Worm (Caenorhabditis elegans) whole organism, early embryonic: ENCODE measurements around the gene hir-1.

ENCODE experiments used
- B0310.2 ChIP-seq: sonication (generic microtip); optimal IDR thresholded peaks from 2 replicates; lab custom pipeline; 2016; ENCODE audit warnings: mild to moderate bottlenecking, missing genetic modification characterization, missing compliant biosample characterization
- F13C5.2 ChIP-seq: sonication (generic microtip); optimal IDR thresholded peaks from 2 replicates; lab custom pipeline; 2017; ENCODE audit warnings: mild to moderate bottlenecking, missing genetic modification characterization, inconsistent platforms, missing compliant biosample characterization
- aly-1 ChIP-seq: sonication (generic microtip); optimal IDR thresholded peaks from 2 replicates; lab custom pipeline; 2016; ENCODE audit warnings: missing genetic modification characterization, missing compliant biosample characterization
- ama-1 ChIP-seq: fragments of 150-350 bp; optimal IDR thresholded peaks from 2 replicates; lab custom pipeline; 2014
- ceh-13 ChIP-seq: fragments of 200-800 bp; sonication (Bioruptor generic); optimal IDR thresholded peaks from 2 replicates; lab custom pipeline; 2018; ENCODE audit warnings: mild to moderate bottlenecking, missing genetic modification characterization, missing compliant biosample characterization
- ceh-36 ChIP-seq: sonication (generic microtip); optimal IDR thresholded peaks from 2 replicates; lab custom pipeline; 2016; ENCODE audit warnings: missing genetic modification characterization, inconsistent platforms, missing compliant biosample characterization
- ets-7 ChIP-seq: sonication (generic microtip); optimal IDR thresholded peaks from 2 replicates; lab custom pipeline; 2016; ENCODE audit warnings: missing genotype, missing genetic modification characterization, missing compliant biosample characterization
- flt-1 ChIP-seq: fragments of 200-800 bp; sonication (Bioruptor generic); IDR thresholded peaks from 2 replicates; pipeline ENCODE4 v1.3.6; 2022; ENCODE audit warnings: missing genetic modification characterization, missing compliant biosample characterization
- hmbx-1 ChIP-seq: sonication (generic microtip); optimal IDR thresholded peaks from 2 replicates; lab custom pipeline; 2016; ENCODE audit warnings: mild to moderate bottlenecking, missing genetic modification characterization, missing compliant biosample characterization
- hmg-4 ChIP-seq: fragments of 200-800 bp; sonication (Bioruptor generic); optimal IDR thresholded peaks from 2 replicates; lab custom pipeline; 2018; ENCODE audit warnings: mild to moderate bottlenecking, missing genetic modification characterization, missing compliant biosample characterization
- hnd-1 ChIP-seq: sonication (generic microtip); optimal IDR thresholded peaks from 2 replicates; lab custom pipeline; 2016; ENCODE audit warnings: missing genetic modification characterization, missing compliant biosample characterization
- pes-1 ChIP-seq: fragments of 200-800 bp; sonication (Bioruptor generic); IDR thresholded peaks from 2 replicates; pipeline ENCODE4 v1.3.6; 2022; ENCODE audit warnings: missing genetic modification reagents, missing genetic modification characterization, missing compliant biosample characterization
- scrt-1 ChIP-seq: fragments of 200-800 bp; sonication (Bioruptor generic); IDR thresholded peaks from 2 replicates; pipeline ENCODE4 v1.3.6; 2022; ENCODE audit warnings: missing genetic modification characterization, missing compliant biosample characterization
- sea-1 ChIP-seq: fragments of 200-800 bp; sonication (Bioruptor generic); conservative IDR thresholded peaks from 2 replicates; pipeline ENCODE4 v1.3.6; 2022; ENCODE audit warnings: missing genetic modification characterization, missing compliant biosample characterization
- tbx-11 ChIP-seq: fragments of 200-800 bp; sonication (Bioruptor generic); IDR thresholded peaks from 2 replicates; pipeline ENCODE4 v1.3.6; 2022; ENCODE audit warnings: missing genetic modification characterization, missing compliant biosample characterization
- tbx-37 ChIP-seq: fragments of 200-800 bp; sonication (Bioruptor generic); conservative IDR thresholded peaks from 2 replicates; pipeline ENCODE4 v1.3.6; 2022; ENCODE audit warnings: missing genetic modification reagents, missing genetic modification characterization, missing compliant biosample characterization
- tra-4 ChIP-seq: sonication (generic microtip); optimal IDR thresholded peaks from 2 replicates; lab custom pipeline; 2017; ENCODE audit warnings: missing genetic modification characterization, missing compliant biosample characterization

Gene hir-1

ce11 chrV:5521735-5522241 lies at the start of gene hir-1:
hir-1 (plus strand) TSS chrV:5522139.
- TF ChIP-seq B0310.2 (no peak), F13C5.2 (tag; lab: Kevin White, UChicago) (no peak), pes-1 (GFP tag; lab: Robert Waterston, UW) (no peak), hmg-4 (GFP tag; lab: Kevin White, UChicago) (no peak), hmbx-1 (tag; lab: Kevin White, UChicago) (no peak), scrt-1 (no peak), ceh-36 (no peak), ama-1 (lab: Kevin White, UChicago) (no peak), tra-4 (no peak), ceh-13 (GFP tag; lab: Kevin White, UChicago) (no peak), aly-1 (no peak), tbx-11 (GFP tag; lab: Robert Waterston, UW) (no peak), sea-1 (GFP tag; lab: Robert Waterston, UW) (no peak), ets-7 (tag; lab: Kevin White, UChicago) (no peak), tbx-37 (GFP tag; lab: Robert Waterston, UW) (no peak), hnd-1 (tag; lab: Kevin White, UChicago) (no peak), flt-1 (GFP tag; lab: Robert Waterston, UW) (no peak)

- TF ChIP-seq ama-1 (lab: Kevin White, UChicago) (no peak), sea-1 (GFP tag; lab: Robert Waterston, UW) (no peak), ets-7 (tag; lab: Kevin White, UChicago) (no peak), hnd-1 (tag; lab: Kevin White, UChicago) (no peak), B0310.2 (no peak), ceh-13 (GFP tag; lab: Kevin White, UChicago) (no peak), hmbx-1 (tag; lab: Kevin White, UChicago) (no peak), hmg-4 (GFP tag; lab: Kevin White, UChicago) (no peak), tbx-37 (GFP tag; lab: Robert Waterston, UW) (no peak), pes-1 (GFP tag; lab: Robert Waterston, UW) (no peak), tra-4 (no peak), tbx-11 (GFP tag; lab: Robert Waterston, UW) (no peak), ceh-36 (no peak), scrt-1 (no peak)
These were observed 44.2 kb upstream of the hir-1 start for ce11 chrV:5477719-5478118.

ce11 chrV:5482315-5482714 lies 39.6 kb upstream of the hir-1 start, which contains the start of gene srg-66:
srg-66 (minus strand) TSS chrV:5482415.
- no peak for TF ChIP-seq hnd-1 (tag; lab: Kevin White, UChicago)
- no peak for TF ChIP-seq hmg-4 (GFP tag; lab: Kevin White, UChicago)
- TF ChIP-seq flt-1 (GFP tag; lab: Robert Waterston, UW): no peak
- TF ChIP-seq sea-1 (GFP tag; lab: Robert Waterston, UW): no peak
- no peak for TF ChIP-seq F13C5.2 (tag; lab: Kevin White, UChicago)
- TF ChIP-seq ceh-13 (GFP tag; lab: Kevin White, UChicago): no peak
- TF ChIP-seq ceh-36: no peak
- TF ChIP-seq hmbx-1 (tag; lab: Kevin White, UChicago): no peak
- no peak for TF ChIP-seq ama-1 (lab: Kevin White, UChicago)
- TF ChIP-seq tbx-37 (GFP tag; lab: Robert Waterston, UW): no peak
- no peak for TF ChIP-seq tbx-11 (GFP tag; lab: Robert Waterston, UW)
- TF ChIP-seq ets-7 (tag; lab: Kevin White, UChicago): no peak
- no peak for TF ChIP-seq tra-4
- TF ChIP-seq aly-1: no peak
- TF ChIP-seq pes-1 (GFP tag; lab: Robert Waterston, UW): no peak
- TF ChIP-seq scrt-1: no peak

ce11 chrV:5484866-5485265 lies 37.1 kb upstream of the hir-1 start, which contains the start of gene srg-65:
srg-65 (minus strand) TSS chrV:5484966.
- TF ChIP-seq B0310.2 (no peak), ets-7 (tag; lab: Kevin White, UChicago) (no peak), tra-4 (no peak), sea-1 (GFP tag; lab: Robert Waterston, UW) (no peak), pes-1 (GFP tag; lab: Robert Waterston, UW) (no peak), F13C5.2 (tag; lab: Kevin White, UChicago) (no peak), tbx-37 (GFP tag; lab: Robert Waterston, UW) (no peak), ama-1 (lab: Kevin White, UChicago) (no peak), hmbx-1 (tag; lab: Kevin White, UChicago) (no peak), ceh-36 (no peak), ceh-13 (GFP tag; lab: Kevin White, UChicago) (no peak), tbx-11 (GFP tag; lab: Robert Waterston, UW) (no peak), flt-1 (GFP tag; lab: Robert Waterston, UW) (no peak), hmg-4 (GFP tag; lab: Kevin White, UChicago) (no peak), aly-1 (no peak), hnd-1 (tag; lab: Kevin White, UChicago) (no peak), scrt-1 (no peak)

ce11 chrV:5487180-5487579 lies 34.8 kb upstream of the hir-1 start:
- TF ChIP-seq ceh-13 (GFP tag; lab: Kevin White, UChicago): no peak
- no peak for TF ChIP-seq ama-1 (lab: Kevin White, UChicago)
- TF ChIP-seq tra-4: no peak
- TF ChIP-seq flt-1 (GFP tag; lab: Robert Waterston, UW): no peak
- TF ChIP-seq tbx-37 (GFP tag; lab: Robert Waterston, UW): no peak
- TF ChIP-seq F13C5.2 (tag; lab: Kevin White, UChicago): no peak
- no peak for TF ChIP-seq hnd-1 (tag; lab: Kevin White, UChicago)
- no peak for TF ChIP-seq B0310.2
- TF ChIP-seq scrt-1: no peak
- TF ChIP-seq ets-7 (tag; lab: Kevin White, UChicago): no peak
- TF ChIP-seq tbx-11 (GFP tag; lab: Robert Waterston, UW): no peak
- TF ChIP-seq sea-1 (GFP tag; lab: Robert Waterston, UW): no peak
- no peak for TF ChIP-seq hmg-4 (GFP tag; lab: Kevin White, UChicago)
- TF ChIP-seq aly-1: no peak

- TF ChIP-seq ceh-36: no peak
- no peak for TF ChIP-seq F13C5.2 (tag; lab: Kevin White, UChicago)
- TF ChIP-seq pes-1 (GFP tag; lab: Robert Waterston, UW): no peak
- no peak for TF ChIP-seq hnd-1 (tag; lab: Kevin White, UChicago)
- no peak for TF ChIP-seq tbx-37 (GFP tag; lab: Robert Waterston, UW)
- no peak for TF ChIP-seq flt-1 (GFP tag; lab: Robert Waterston, UW)
- no peak for TF ChIP-seq sea-1 (GFP tag; lab: Robert Waterston, UW)
- TF ChIP-seq hmg-4 (GFP tag; lab: Kevin White, UChicago): no peak
- TF ChIP-seq hmbx-1 (tag; lab: Kevin White, UChicago): no peak
- TF ChIP-seq tra-4: no peak
- TF ChIP-seq scrt-1: no peak
- no peak for TF ChIP-seq ets-7 (tag; lab: Kevin White, UChicago)
- TF ChIP-seq ama-1 (lab: Kevin White, UChicago): no peak
- no peak for TF ChIP-seq ceh-13 (GFP tag; lab: Kevin White, UChicago)
- TF ChIP-seq aly-1: no peak
- TF ChIP-seq B0310.2: no peak
- TF ChIP-seq tbx-11 (GFP tag; lab: Robert Waterston, UW): no peak
These were observed 33.2 kb upstream of the hir-1 start, which contains the start of gene grl-18 for ce11 chrV:5488766-5489165. grl-18 (minus strand) TSS chrV:5488866.
